Fruit fly (Drosophila melanogaster): ENCODE data around the gene Antp.

DNA sequence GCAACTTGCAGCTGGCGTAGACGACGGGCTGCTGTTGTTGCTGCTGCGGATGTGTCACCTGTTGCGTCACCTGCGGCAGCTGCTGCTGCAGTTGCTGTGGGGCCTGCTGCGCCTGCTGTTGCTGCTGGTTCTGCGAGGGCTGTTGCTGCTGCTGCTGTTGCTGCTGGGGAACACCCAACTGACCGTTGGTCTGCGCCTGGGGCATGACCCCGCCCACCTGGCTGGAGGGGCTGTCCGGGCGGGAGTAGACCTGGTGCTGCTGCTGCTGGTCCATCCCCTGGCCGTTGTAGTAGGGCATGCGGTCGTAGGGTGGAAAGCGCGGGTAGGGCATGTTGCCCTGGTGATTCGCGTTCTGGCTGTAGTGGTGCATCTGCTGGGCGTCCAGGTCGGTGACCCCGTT is 89.6 kb downstream of the Antp start:
- TF ChIP-seq CG8159 (tag; optimal IDR thresholded peaks at IDR 0.05), result no peak
- no peak for TF ChIP-seq D1 (tag; optimal IDR thresholded peaks at IDR 0.05)
- no peak for TF ChIP-seq Pif1A (GFP tag; optimal IDR thresholded peaks at IDR 0.05)
- no peak for TF ChIP-seq fd96Ca (GFP tag; IDR thresholded peaks at IDR 0.05)
- TF ChIP-seq CG13204 (GFP tag; optimal IDR thresholded peaks at IDR 0.05), result no peak
- TF ChIP-seq CG32121 (GFP tag; IDR thresholded peaks at IDR 0.05), result no peak
- TF ChIP-seq Pif1B (GFP tag; optimal IDR thresholded peaks at IDR 0.05), result no peak

Measured in whole organism, pupa.